Fruit fly (Drosophila melanogaster) whole organism, prepupa: ENCODE results near the gene CG9917.
A peak's percentile ranks its signal among the peaks of the same experiment; 100 is the strongest.

Experiments
- CG15336 ChIP-seq: fragments of 200-800 bp; sonication (Bioruptor generic); IDR thresholded peaks from 2 replicates; pipeline ENCODE4 v1.3.6; 2022; ENCODE audit warnings: missing biosample characterization, missing genetic modification characterization
- CG16779 ChIP-seq: fragments of 200-800 bp; sonication (Bioruptor generic); optimal IDR thresholded peaks from 3 replicates; lab custom pipeline; 2017; ENCODE audit warnings: missing biosample characterization, mild to moderate bottlenecking, missing genetic modification characterization
- CG3032 ChIP-seq: fragments of 200-800 bp; optimal IDR thresholded peaks from 2 replicates; lab custom pipeline; 2019; ENCODE audit warnings: missing biosample characterization, mild to moderate bottlenecking, missing genetic modification characterization, moderate library complexity
- CG34406 ChIP-seq: fragments of 200-800 bp; sonication (Bioruptor generic); optimal IDR thresholded peaks from 3 replicates; lab custom pipeline; 2016; ENCODE audit warnings: missing biosample characterization, missing genetic modification characterization
- CG3919 ChIP-seq: fragments of 200-800 bp; sonication (Bioruptor generic); optimal IDR thresholded peaks from 3 replicates; lab custom pipeline; 2016; ENCODE audit warnings: missing biosample characterization, missing genetic modification characterization
- CG4318 ChIP-seq: fragments of 200-800 bp; sonication (Bioruptor generic); optimal IDR thresholded peaks from 3 replicates; lab custom pipeline; 2017; ENCODE audit warnings: missing biosample characterization, mild to moderate bottlenecking, missing genetic modification characterization
- CG6276 ChIP-seq: fragments of 200-800 bp; sonication (Bioruptor generic); optimal IDR thresholded peaks from 2 replicates; lab custom pipeline; 2017; ENCODE audit warnings: missing biosample characterization, mild to moderate bottlenecking, missing genetic modification characterization
- CG6792 ChIP-seq: fragments of 200-800 bp; sonication (Bioruptor generic); optimal IDR thresholded peaks from 3 replicates; lab custom pipeline; 2016; ENCODE audit warnings: missing biosample characterization, missing genetic modification characterization
- CG6808 ChIP-seq: fragments of 200-800 bp; sonication (Bioruptor generic); optimal IDR thresholded peaks from 3 replicates; lab custom pipeline; 2017; ENCODE audit warnings: missing biosample characterization, missing genetic modification characterization, mild to moderate bottlenecking, moderate library complexity, missing genetic modification reagents
- CG7368 ChIP-seq: fragments of 200-800 bp; sonication (Bioruptor generic); optimal IDR thresholded peaks from 3 replicates; lab custom pipeline; 2016; ENCODE audit warnings: missing biosample characterization, missing genetic modification characterization
- CG8119 ChIP-seq: fragments of 200-800 bp; sonication (Bioruptor generic); IDR thresholded peaks from 3 replicates; pipeline ENCODE4 v1.3.6; 2022; ENCODE audit warnings: missing biosample characterization, missing genetic modification characterization
- CG8319 ChIP-seq: fragments of 200-800 bp; sonication (Bioruptor generic); optimal IDR thresholded peaks from 3 replicates; lab custom pipeline; 2016; ENCODE audit warnings: missing biosample characterization, missing genetic modification characterization
- CG8632 ChIP-seq: fragments of 200-800 bp; sonication (Bioruptor generic); optimal IDR thresholded peaks from 3 replicates; lab custom pipeline; 2016; ENCODE audit warnings: missing biosample characterization, missing genetic modification characterization
- CG9139 ChIP-seq: fragments of 200-800 bp; sonication (Bioruptor generic); optimal IDR thresholded peaks from 3 replicates; lab custom pipeline; 2017; ENCODE audit warnings: missing biosample characterization, mild to moderate bottlenecking, missing genetic modification characterization
- Eip75B ChIP-seq: fragments of 200-800 bp; sonication (Bioruptor generic); optimal IDR thresholded peaks from 3 replicates; lab custom pipeline; 2016; ENCODE audit warnings: missing biosample characterization, missing genetic modification characterization
- Eip78C ChIP-seq: fragments of 200-800 bp; sonication (Bioruptor generic); peaks from one replicate; lab custom pipeline; 2016; ENCODE audit warnings: missing biosample characterization, missing genetic modification characterization
- Eip93F ChIP-seq: fragments of 200-800 bp; sonication (Bioruptor generic); optimal IDR thresholded peaks from 2 replicates; lab custom pipeline; 2016; ENCODE audit warnings: missing biosample characterization, mild to moderate bottlenecking, missing genetic modification characterization
- Ets21C ChIP-seq: fragments of 200-800 bp; sonication (Bioruptor generic); optimal IDR thresholded peaks from 3 replicates; lab custom pipeline; 2016; ENCODE audit warnings: missing biosample characterization, missing genetic modification characterization
- Ets96B ChIP-seq: fragments of 200-800 bp; optimal IDR thresholded peaks from 2 replicates; lab custom pipeline; 2019; ENCODE audit warnings: missing biosample characterization, mild to moderate bottlenecking, missing genetic modification characterization, moderate library complexity
- Hr38 ChIP-seq: sonication (Bioruptor generic); optimal IDR thresholded peaks from 2 replicates; lab custom pipeline; 2016; ENCODE audit warnings: missing biosample characterization, missing genetic modification characterization
- Hr4 ChIP-seq: fragments of 200-800 bp; sonication (Bioruptor generic); optimal IDR thresholded peaks from 3 replicates; lab custom pipeline; 2016; ENCODE audit warnings: missing biosample characterization, missing genetic modification characterization
- Lpt ChIP-seq: fragments of 200-800 bp; sonication (Bioruptor generic); optimal IDR thresholded peaks from 3 replicates; lab custom pipeline; 2016; ENCODE audit warnings: missing biosample characterization, missing genetic modification characterization
- Met ChIP-seq: fragments of 200-800 bp; sonication (Bioruptor generic); optimal IDR thresholded peaks from 3 replicates; lab custom pipeline; 2016; ENCODE audit warnings: missing biosample characterization, missing genetic modification characterization
- OdsH ChIP-seq: fragments of 200-800 bp; sonication (Bioruptor generic); optimal IDR thresholded peaks from 3 replicates; lab custom pipeline; 2016; ENCODE audit warnings: missing biosample characterization, missing genetic modification characterization
- Smox ChIP-seq: fragments of 200-800 bp; sonication (Bioruptor generic); optimal IDR thresholded peaks from 3 replicates; lab custom pipeline; 2016; ENCODE audit warnings: missing biosample characterization, missing genetic modification characterization
- Sox102F ChIP-seq: fragments of 200-800 bp; sonication (Bioruptor generic); optimal IDR thresholded peaks from 2 replicates; lab custom pipeline; 2016; ENCODE audit warnings: missing biosample characterization, mild to moderate bottlenecking, missing genetic modification characterization
- Sox15 ChIP-seq: fragments of 200-800 bp; sonication (Bioruptor generic); optimal IDR thresholded peaks from 3 replicates; lab custom pipeline; 2016; ENCODE audit warnings: missing biosample characterization, missing genetic modification characterization
- achi ChIP-seq: fragments of 200-800 bp; sonication (Bioruptor generic); optimal IDR thresholded peaks from 3 replicates; lab custom pipeline; 2016; ENCODE audit warnings: missing biosample characterization, missing genetic modification characterization
- cyc ChIP-seq: fragments of 200-800 bp; sonication (Bioruptor generic); optimal IDR thresholded peaks from 3 replicates; lab custom pipeline; 2016; ENCODE audit warnings: missing biosample characterization, missing genetic modification characterization
- dsx ChIP-seq: fragments of 200-800 bp; optimal IDR thresholded peaks from 3 replicates; lab custom pipeline; 2019; ENCODE audit warnings: missing biosample characterization, mild to moderate bottlenecking, missing genetic modification characterization, moderate library complexity; ENCODE audit not compliant: poor library complexity, severe bottlenecking
- eg ChIP-seq: fragments of 200-800 bp; sonication (Bioruptor generic); IDR thresholded peaks from 3 replicates; pipeline ENCODE4 v1.3.6; 2022; ENCODE audit warnings: missing biosample characterization, missing genetic modification characterization
- fd59A ChIP-seq: fragments of 200-800 bp; sonication (Bioruptor generic); optimal IDR thresholded peaks from 2 replicates; lab custom pipeline; 2017; ENCODE audit warnings: missing biosample characterization, mild to moderate bottlenecking, missing genetic modification characterization, missing genetic modification reagents
- pdm3 ChIP-seq: fragments of 200-800 bp; sonication (Bioruptor generic); optimal IDR thresholded peaks from 3 replicates; lab custom pipeline; 2016; ENCODE audit warnings: missing biosample characterization, missing genetic modification characterization
- ss ChIP-seq, 2 experiments: fragments of 200-800 bp; sonication (Bioruptor generic); optimal IDR thresholded peaks; 2 replicates in 1 of 2; 3 replicates in 1 of 2; lab custom pipeline; 2017 to 2018; ENCODE audit warnings: mild to moderate bottlenecking in 2 of 2, missing biosample characterization in 2 of 2, missing genetic modification characterization in 2 of 2, moderate library complexity in 1 of 2
- vri ChIP-seq: fragments of 200-800 bp; sonication (Bioruptor generic); optimal IDR thresholded peaks from 3 replicates; lab custom pipeline; 2016; ENCODE audit warnings: missing biosample characterization, mild to moderate bottlenecking, missing genetic modification characterization

CG9917 gene

dm6 chrX:16275854-16276338 is 47.1 kb downstream of the CG9917 start, which contains the start of the genes kat80 and Prosalpha4 (continued):
- TF ChIP-seq CG4318, result no peak
- TF ChIP-seq Hr38 (GFP tag; lab: Kevin White, UChicago), result no peak
- TF ChIP-seq CG6276, result no peak
- TF ChIP-seq achi (GFP tag; lab: Kevin White, UChicago), result peak; percentile 40
- TF ChIP-seq CG3919 (GFP tag; lab: Kevin White, UChicago), result peak; percentile 26
- no peak for TF ChIP-seq Sox102F (GFP tag; lab: Kevin White, UChicago)
- TF ChIP-seq CG6808 (GFP tag; lab: Kevin White, UChicago), result no peak
- no peak for TF ChIP-seq cyc
- peak; percentile 28 for TF ChIP-seq CG3032 (tag; lab: Kevin White, UChicago)
- TF ChIP-seq Met (GFP tag; lab: Kevin White, UChicago), result no peak
- no peak for TF ChIP-seq CG16779 (tag; lab: Kevin White, UChicago)
- TF ChIP-seq Smox (GFP tag; lab: Kevin White, UChicago), result no peak
- no peak for TF ChIP-seq Ets21C (GFP tag; lab: Kevin White, UChicago)
- peak; percentile 13 for TF ChIP-seq CG8632
- no peak for TF ChIP-seq Lpt (GFP tag; lab: Kevin White, UChicago)
- TF ChIP-seq dsx (GFP tag; lab: Kevin White, UChicago), result peak; percentile 69
- TF ChIP-seq pdm3, result no peak
- no peak for TF ChIP-seq Ets96B (tag; lab: Kevin White, UChicago)
- peak; percentile 24 for TF ChIP-seq OdsH
- TF ChIP-seq Eip75B (GFP tag; lab: Kevin White, UChicago), result peak; percentile 50
- TF ChIP-seq CG8119, result no peak
- no peak for TF ChIP-seq Sox15 (GFP tag; lab: Kevin White, UChicago)
- TF ChIP-seq CG15336, result no peak
- no peak for TF ChIP-seq fd59A (GFP tag; lab: Kevin White, UChicago)
- peak; percentile 0 for TF ChIP-seq CG7368
- TF ChIP-seq eg (GFP tag; lab: Robert Waterston, UW), result 0 out of 3 replicates have a peak, but pooled peaks have one; percentile 36
- TF ChIP-seq CG8319 (GFP tag; lab: Kevin White, UChicago), result no peak
- peak; percentile 33 for TF ChIP-seq Hr4
- TF ChIP-seq CG34406 (GFP tag; lab: Kevin White, UChicago), result peak; percentile 43
- no peak for TF ChIP-seq Eip93F (GFP tag; lab: Kevin White, UChicago)
- peak in 1 of 2 experiments; percentile 0 for TF ChIP-seq ss (GFP tag; optimal IDR thresholded peaks at IDR 0.05; lab: Kevin White, UChicago)
- TF ChIP-seq CG6792 (GFP tag; lab: Kevin White, UChicago), result peak; percentile 22
- no peak for TF ChIP-seq vri (GFP tag; lab: Kevin White, UChicago)

DNA sequence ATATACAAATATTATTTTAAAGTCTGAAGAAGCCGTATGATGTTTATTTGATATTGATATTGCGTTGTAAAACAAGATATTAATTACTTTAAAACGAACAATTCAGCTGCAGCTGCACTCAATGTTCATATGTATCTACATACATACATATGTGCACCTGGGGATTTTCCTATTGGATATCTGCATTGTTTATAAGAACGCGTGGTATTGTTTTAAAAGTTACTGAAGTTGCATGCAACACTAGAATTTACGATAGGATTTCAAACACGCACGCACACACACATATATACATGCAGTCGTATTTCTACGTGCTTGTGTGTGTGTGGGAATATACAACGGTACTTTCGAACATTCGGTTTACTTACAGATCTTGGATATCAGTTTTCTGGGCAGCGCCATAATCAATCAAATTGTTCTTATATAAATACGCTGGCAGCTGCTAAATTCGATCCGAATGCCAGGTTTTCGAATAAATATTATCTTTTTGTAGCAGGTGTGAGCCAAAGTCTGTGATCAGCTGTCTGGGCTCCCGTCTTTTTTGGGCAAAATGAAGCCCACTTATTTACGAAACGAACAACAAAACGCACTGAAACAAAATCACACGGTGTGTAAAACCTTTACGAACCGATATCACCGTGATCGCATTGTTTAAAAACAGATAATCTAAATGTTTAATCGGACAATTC is 47.7 kb downstream of the CG9917 start:
- TF ChIP-seq CG9139 (GFP tag; lab: Kevin White, UChicago) (no peak), CG6276 (no peak), Eip78C (GFP tag; lab: Kevin White, UChicago) (peak; percentile 11)
